Worm (Caenorhabditis elegans) whole organism, L3 larva: ENCODE measurements around the gene F56H9.8.

Source experiments
- ama-1 ChIP-seq: fragments of 150-350 bp; optimal IDR thresholded peaks from 2 replicates; lab custom pipeline; 2018
- ceh-16 ChIP-seq: sonication (generic microtip); optimal IDR thresholded peaks from 2 replicates; lab custom pipeline; 2017; ENCODE audit warnings: missing biosample characterization, missing genetic modification characterization
- ceh-9 ChIP-seq: sonication (generic microtip); optimal IDR thresholded peaks from 2 replicates; lab custom pipeline; 2018; ENCODE audit warnings: missing biosample characterization, missing genetic modification characterization
- lin-15B ChIP-seq: fragments of 150-350 bp; optimal IDR thresholded peaks from 2 replicates; lab custom pipeline; 2014; ENCODE audit warnings: missing biosample characterization, missing genetic modification characterization
- lin-39 ChIP-seq: fragments of 150-350 bp; optimal IDR thresholded peaks from 2 replicates; lab custom pipeline; 2018; ENCODE audit warnings: missing biosample characterization, missing genetic modification reagents, missing genetic modification characterization
- lsy-12 ChIP-seq: sonication (generic microtip); optimal IDR thresholded peaks from 2 replicates; lab custom pipeline; 2016; ENCODE audit warnings: mild to moderate bottlenecking, missing genetic modification characterization, missing compliant biosample characterization
- nhr-12 ChIP-seq: fragments of 150-350 bp; optimal IDR thresholded peaks from 2 replicates; lab custom pipeline; 2014; ENCODE audit warnings: missing biosample characterization, missing genetic modification characterization
- nhr-28 ChIP-seq: fragments of 150-350 bp; optimal IDR thresholded peaks from 2 replicates; lab custom pipeline; 2014; ENCODE audit warnings: missing biosample characterization, missing genetic modification characterization
- sea-2 ChIP-seq: fragments of 150-350 bp; sonication (generic microtip); optimal IDR thresholded peaks from 4 replicates; lab custom pipeline; 2014; ENCODE audit warnings: missing biosample characterization, missing genetic modification reagents, missing genetic modification characterization
- skn-1 ChIP-seq: fragments of 150-350 bp; optimal IDR thresholded peaks from 2 replicates; lab custom pipeline; 2014; ENCODE audit warnings: missing biosample characterization, missing genetic modification characterization
- ztf-11 ChIP-seq: fragments of 150-350 bp; optimal IDR thresholded peaks from 2 replicates; lab custom pipeline; 2014; ENCODE audit warnings: missing biosample characterization, missing genetic modification characterization
- ztf-4 ChIP-seq: fragments of 150-350 bp; optimal IDR thresholded peaks from 2 replicates; lab custom pipeline; 2014; ENCODE audit warnings: missing biosample characterization, missing genetic modification characterization

- TF ChIP-seq lin-15B (tag; lab: Kevin White, UChicago): no peak
- no peak for TF ChIP-seq ztf-4 (tag; lab: Kevin White, UChicago)
- no peak for TF ChIP-seq lin-39
- no peak for TF ChIP-seq ztf-11 (tag; lab: Kevin White, UChicago)
- TF ChIP-seq skn-1 (tag; lab: Kevin White, UChicago): no peak
- TF ChIP-seq lsy-12: no peak
- no peak for TF ChIP-seq nhr-12
- no peak for TF ChIP-seq nhr-28 (tag; lab: Kevin White, UChicago)
- TF ChIP-seq sea-2 (GFP tag; lab: Kevin White, UChicago): no peak
- no peak for TF ChIP-seq ceh-9 (tag; lab: Kevin White, UChicago)
- no peak for TF ChIP-seq ceh-16 (tag; lab: Kevin White, UChicago)
- no peak for TF ChIP-seq ama-1 (lab: Kevin White, UChicago)
Measured at ce11 chrV:12635218-12635617, 9.4 kb upstream of the F56H9.8 start.
